Worm (Caenorhabditis elegans) whole organism, L1 larva: Measurements from ENCODE around the gene ddn-2.

Experiments
- C04F5.9 ChIP-seq: sonication (generic microtip); optimal IDR thresholded peaks from 2 replicates; lab custom pipeline; 2016; ENCODE audit warnings: missing genetic modification characterization, missing compliant biosample characterization
- C16A3.4 ChIP-seq: fragments of 150-350 bp; optimal IDR thresholded peaks from 2 replicates; lab custom pipeline; 2014; ENCODE audit warnings: missing biosample characterization, missing genetic modification characterization
- C34B4.2 ChIP-seq: sonication (generic microtip); optimal IDR thresholded peaks from 2 replicates; lab custom pipeline; 2017; ENCODE audit warnings: mild to moderate bottlenecking, missing genetic modification characterization, missing compliant biosample characterization
- F16B12.6 ChIP-seq: fragments of 150-350 bp; optimal IDR thresholded peaks from 2 replicates; lab custom pipeline; 2014; ENCODE audit warnings: missing biosample characterization, missing genetic modification characterization
- Y116A8C.19 ChIP-seq: sonication (generic microtip); optimal IDR thresholded peaks from 2 replicates; lab custom pipeline; 2016; ENCODE audit warnings: missing compliant biosample characterization, missing genetic modification characterization, borderline replicate concordance
- aha-1 ChIP-seq: fragments of 150-350 bp; optimal IDR thresholded peaks from 2 replicates; lab custom pipeline; 2014; ENCODE audit warnings: missing biosample characterization, missing genetic modification characterization
- alr-1 ChIP-seq: fragments of 200-800 bp; sonication (Bioruptor generic); optimal IDR thresholded peaks from 2 replicates; lab custom pipeline; 2018; ENCODE audit warnings: borderline replicate concordance, mild to moderate bottlenecking, missing genetic modification characterization, missing compliant biosample characterization
- aly-2 ChIP-seq: fragments of 150-350 bp; optimal IDR thresholded peaks from 2 replicates; lab custom pipeline; 2014; ENCODE audit warnings: missing biosample characterization, missing genetic modification characterization
- blmp-1 ChIP-seq: fragments of 150-350 bp; optimal IDR thresholded peaks from 2 replicates; lab custom pipeline; 2014; ENCODE audit warnings: missing biosample characterization, missing genetic modification characterization
- ceh-63 ChIP-seq: fragments of 200-800 bp; sonication (Bioruptor generic); optimal IDR thresholded peaks from 2 replicates; lab custom pipeline; 2018; ENCODE audit warnings: mild to moderate bottlenecking, missing genetic modification characterization, missing compliant biosample characterization
- ceh-8 ChIP-seq: fragments of 200-800 bp; sonication (Bioruptor generic); optimal IDR thresholded peaks from 2 replicates; lab custom pipeline; 2018; ENCODE audit warnings: mild to moderate bottlenecking, missing genetic modification characterization, moderate library complexity, missing compliant biosample characterization
- ceh-88 ChIP-seq: fragments of 200-800 bp; sonication (Bioruptor generic); IDR thresholded peaks from 2 replicates; pipeline ENCODE4 v1.3.6; 2022; ENCODE audit warnings: missing genetic modification characterization, missing compliant biosample characterization
- ces-1 ChIP-seq: fragments of 150-350 bp; optimal IDR thresholded peaks from 2 replicates; lab custom pipeline; 2014; ENCODE audit warnings: missing biosample characterization, missing genetic modification reagents, missing genetic modification characterization
- efl-3 ChIP-seq: fragments of 200-800 bp; sonication (Bioruptor generic); optimal IDR thresholded peaks from 2 replicates; lab custom pipeline; 2018; ENCODE audit warnings: mild to moderate bottlenecking, missing genetic modification characterization, missing compliant biosample characterization
- egl-13 ChIP-seq: sonication (generic microtip); optimal IDR thresholded peaks from 2 replicates; lab custom pipeline; 2016; ENCODE audit warnings: missing genotype, missing genetic modification reagents, missing genetic modification characterization, missing compliant biosample characterization
- egl-27 ChIP-seq, 2 experiments: fragments of 150-350 bp in 1 of 2; sonication (generic microtip); optimal IDR thresholded peaks; 3 replicates each; lab custom pipeline; 2017 to 2018; ENCODE audit warnings: missing biosample characterization in 2 of 2, missing genetic modification characterization in 2 of 2, missing genetic modification reagents in 2 of 2
- elt-2 ChIP-seq: sonication (generic microtip); optimal IDR thresholded peaks from 2 replicates; lab custom pipeline; 2016; ENCODE audit warnings: missing genetic modification characterization, mild to moderate bottlenecking, inconsistent platforms, missing compliant biosample characterization, missing genetic modification reagents
- ets-5 ChIP-seq: fragments of 200-800 bp; sonication (Bioruptor generic); IDR thresholded peaks from 2 replicates; pipeline ENCODE4 v1.3.6; 2022; ENCODE audit warnings: missing genetic modification characterization, missing compliant biosample characterization
- fkh-10 ChIP-seq: sonication (generic microtip); optimal IDR thresholded peaks from 2 replicates; lab custom pipeline; 2017; ENCODE audit warnings: missing biosample characterization, missing genetic modification reagents, missing genetic modification characterization
- fos-1 ChIP-seq: fragments of 150-350 bp; optimal IDR thresholded peaks from 2 replicates; lab custom pipeline; 2014; ENCODE audit warnings: missing biosample characterization, missing genetic modification characterization
- grh-1 ChIP-seq: fragments of 200-800 bp; sonication (Bioruptor generic); IDR thresholded peaks from 2 replicates; pipeline ENCODE4 v1.3.6; 2022; ENCODE audit warnings: missing genetic modification reagents, missing genetic modification characterization, missing compliant biosample characterization
- hlh-4 ChIP-seq: sonication (generic microtip); optimal IDR thresholded peaks from 2 replicates; lab custom pipeline; 2016; ENCODE audit warnings: mild to moderate bottlenecking, missing genetic modification characterization, missing compliant biosample characterization
- hpl-2 ChIP-seq: fragments of 150-350 bp; optimal IDR thresholded peaks from 2 replicates; lab custom pipeline; 2014; ENCODE audit warnings: missing biosample characterization, missing genetic modification reagents, missing genetic modification characterization
- irx-1 ChIP-seq: sonication (generic microtip); optimal IDR thresholded peaks from 2 replicates; lab custom pipeline; 2016; ENCODE audit warnings: missing genetic modification characterization, missing compliant biosample characterization
- isw-1 ChIP-seq: fragments of 200-800 bp; sonication (Bioruptor generic); IDR thresholded peaks from 2 replicates; pipeline ENCODE4 v1.3.6; 2022; ENCODE audit warnings: missing genetic modification characterization, missing compliant biosample characterization
- lin-39 ChIP-seq: fragments of 150-350 bp; optimal IDR thresholded peaks from 2 replicates; lab custom pipeline; 2014; ENCODE audit warnings: missing biosample characterization, missing genetic modification reagents, missing genetic modification characterization
- lir-3 ChIP-seq: sonication (generic microtip); optimal IDR thresholded peaks from 2 replicates; lab custom pipeline; 2016; ENCODE audit warnings: mild to moderate bottlenecking, missing genetic modification characterization, moderate library complexity, missing compliant biosample characterization; ENCODE audit not compliant: poor library complexity
- lsy-2 ChIP-seq, 2 experiments: fragments of 150-350 bp; optimal IDR thresholded peaks; 2 replicates each; lab custom pipeline; 2014; ENCODE audit warnings: missing biosample characterization in 2 of 2, missing genetic modification characterization in 2 of 2
- mef-2 ChIP-seq: fragments of 150-350 bp; optimal IDR thresholded peaks from 2 replicates; lab custom pipeline; 2014; ENCODE audit warnings: missing biosample characterization, missing genetic modification characterization
- nhr-11 ChIP-seq: fragments of 150-350 bp; optimal IDR thresholded peaks from 2 replicates; lab custom pipeline; 2014; ENCODE audit warnings: missing biosample characterization, missing genetic modification characterization
- nhr-12 ChIP-seq: sonication (generic microtip); optimal IDR thresholded peaks from 2 replicates; lab custom pipeline; 2017; ENCODE audit warnings: missing biosample characterization, missing genetic modification characterization
- nhr-20 ChIP-seq: sonication (generic microtip); optimal IDR thresholded peaks from 2 replicates; lab custom pipeline; 2016; ENCODE audit warnings: mild to moderate bottlenecking, missing genetic modification characterization, missing compliant biosample characterization
- nhr-237 ChIP-seq: fragments of 150-350 bp; optimal IDR thresholded peaks from 2 replicates; lab custom pipeline; 2014; ENCODE audit warnings: missing biosample characterization, missing genetic modification characterization
- nhr-28 ChIP-seq: fragments of 150-350 bp; optimal IDR thresholded peaks from 2 replicates; lab custom pipeline; 2014; ENCODE audit warnings: missing biosample characterization, missing genetic modification characterization
- nhr-47 ChIP-seq: sonication (generic microtip); optimal IDR thresholded peaks from 2 replicates; lab custom pipeline; 2016; ENCODE audit warnings: mild to moderate bottlenecking, missing genetic modification characterization, moderate library complexity, missing compliant biosample characterization
- nhr-76 ChIP-seq: sonication (generic microtip); optimal IDR thresholded peaks from 2 replicates; lab custom pipeline; 2017; ENCODE audit warnings: missing biosample characterization, missing genetic modification characterization
- nhr-77 ChIP-seq: fragments of 150-350 bp; optimal IDR thresholded peaks from 2 replicates; lab custom pipeline; 2014; ENCODE audit warnings: missing biosample characterization, missing genetic modification characterization
- nhr-84 ChIP-seq: sonication (generic microtip); optimal IDR thresholded peaks from 2 replicates; lab custom pipeline; 2017; ENCODE audit warnings: missing biosample characterization, missing genetic modification characterization
- nhr-85 ChIP-seq: sonication (generic microtip); peaks from one replicate; lab custom pipeline; 2016; ENCODE audit warnings: missing genetic modification characterization, inconsistent platforms, missing compliant biosample characterization
- nhr-90 ChIP-seq: sonication (generic microtip); optimal IDR thresholded peaks from 2 replicates; lab custom pipeline; 2016; ENCODE audit warnings: mild to moderate bottlenecking, missing genetic modification characterization, missing compliant biosample characterization; ENCODE audit not compliant: poor library complexity
- pag-3 ChIP-seq: sonication (generic microtip); optimal IDR thresholded peaks from 2 replicates; lab custom pipeline; 2017; ENCODE audit warnings: missing genetic modification characterization, mild to moderate bottlenecking, missing compliant biosample characterization, antibody characterized with exemption, borderline replicate concordance; ENCODE audit not compliant: insufficient read depth
- pax-3 ChIP-seq: fragments of 200-800 bp; sonication (Bioruptor generic); optimal IDR thresholded peaks from 2 replicates; lab custom pipeline; 2018; ENCODE audit warnings: mild to moderate bottlenecking, missing genetic modification characterization, moderate library complexity, missing compliant biosample characterization
- pqm-1 ChIP-seq: sonication (generic microtip); optimal IDR thresholded peaks from 3 replicates; lab custom pipeline; 2017; ENCODE audit warnings: missing biosample characterization, missing genetic modification characterization
- rnt-1 ChIP-seq: sonication (generic microtip); optimal IDR thresholded peaks from 2 replicates; lab custom pipeline; 2016; ENCODE audit warnings: mild to moderate bottlenecking, missing genetic modification characterization, moderate library complexity, missing compliant biosample characterization
- skn-1 ChIP-seq: fragments of 150-350 bp; optimal IDR thresholded peaks from 2 replicates; lab custom pipeline; 2014; ENCODE audit warnings: missing biosample characterization, missing genetic modification characterization
- sox-4 ChIP-seq: sonication (generic microtip); optimal IDR thresholded peaks from 2 replicates; lab custom pipeline; 2016; ENCODE audit warnings: missing genetic modification characterization, missing compliant biosample characterization
- swsn-7 ChIP-seq: sonication (generic microtip); optimal IDR thresholded peaks from 2 replicates; lab custom pipeline; 2016; ENCODE audit warnings: missing genetic modification characterization, missing compliant biosample characterization
- tlp-1 ChIP-seq: fragments of 150-350 bp; optimal IDR thresholded peaks from 2 replicates; lab custom pipeline; 2014; ENCODE audit warnings: missing biosample characterization, missing genetic modification characterization
- unc-62 ChIP-seq: fragments of 150-350 bp; optimal IDR thresholded peaks from 2 replicates; lab custom pipeline; 2014; ENCODE audit warnings: missing biosample characterization, missing genetic modification reagents, missing genetic modification characterization
- vab-15 ChIP-seq: sonication (generic microtip); optimal IDR thresholded peaks from 2 replicates; lab custom pipeline; 2017; ENCODE audit warnings: missing genotype, mild to moderate bottlenecking, missing genetic modification characterization, missing compliant biosample characterization
- xbp-1 ChIP-seq: sonication (generic microtip); optimal IDR thresholded peaks from 2 replicates; lab custom pipeline; 2016; ENCODE audit warnings: missing genetic modification characterization, missing compliant biosample characterization
- zip-4 ChIP-seq: fragments of 200-800 bp; sonication (Bioruptor generic); optimal IDR thresholded peaks from 2 replicates; lab custom pipeline; 2018; ENCODE audit warnings: mild to moderate bottlenecking, missing genetic modification characterization, moderate library complexity, missing compliant biosample characterization
- ztf-4 ChIP-seq: fragments of 150-350 bp; optimal IDR thresholded peaks from 2 replicates; lab custom pipeline; 2014; ENCODE audit warnings: missing biosample characterization, missing genetic modification characterization

ddn-2 gene

ce11 chrII:12944587-12945126 lies 35.8 kb downstream of the ddn-2 start (continued):
- TF ChIP-seq lir-3 (tag; lab: Kevin White, UChicago), result peak; percentile 72
- no peak for TF ChIP-seq nhr-12
- peak; percentile 81 for TF ChIP-seq sox-4 (tag; lab: Kevin White, UChicago)
- TF ChIP-seq nhr-85 (tag; lab: Kevin White, UChicago), result peak; percentile 97
- TF ChIP-seq efl-3 (GFP tag; lab: Kevin White, UChicago), result peak; percentile 87
- TF ChIP-seq hpl-2 (GFP tag; lab: Kevin White, UChicago), result peak; percentile 91
- TF ChIP-seq mef-2 (tag; lab: Kevin White, UChicago), result peak; percentile 77
- no peak for TF ChIP-seq pag-3 (tag; lab: Kevin White, UChicago)
- peak; percentile 49 for TF ChIP-seq hlh-4
- peak; percentile 63 for TF ChIP-seq C16A3.4 (tag; lab: Kevin White, UChicago)
- peak; percentile 39 for TF ChIP-seq F16B12.6 (tag; lab: Kevin White, UChicago)
- TF ChIP-seq isw-1 (GFP tag; lab: Robert Waterston, UW), result peak; percentile 84
- peak; percentile 95 for TF ChIP-seq ceh-8 (GFP tag; lab: Kevin White, UChicago)
- TF ChIP-seq ets-5 (GFP tag; lab: Robert Waterston, UW), result 0 out of 2 replicates have a peak, but pooled peaks have one; percentile 5
- peak; percentile 97 for TF ChIP-seq grh-1 (GFP tag; lab: Robert Waterston, UW)
- no peak for TF ChIP-seq tlp-1 (tag; lab: Kevin White, UChicago)
- TF ChIP-seq ztf-4 (tag; lab: Kevin White, UChicago), result peak; percentile 85
- peak; percentile 94 for TF ChIP-seq xbp-1
- peak; percentile 62 for TF ChIP-seq pqm-1 (tag; lab: Kevin White, UChicago)
- no peak for TF ChIP-seq vab-15 (tag; lab: Kevin White, UChicago)
- TF ChIP-seq nhr-76 (tag; lab: Kevin White, UChicago), result peak; percentile 42
- TF ChIP-seq zip-4 (GFP tag; lab: Kevin White, UChicago), result peak; percentile 92
- peak; percentile 43 for TF ChIP-seq blmp-1
- TF ChIP-seq egl-27 (tag; optimal IDR thresholded peaks at IDR 0.05; lab: Kevin White, UChicago), result peak; percentile 12 to 74
- TF ChIP-seq nhr-20 (tag; lab: Kevin White, UChicago), result peak; percentile 97
- peak; percentile 76 for TF ChIP-seq skn-1 (tag; lab: Kevin White, UChicago)
- peak; percentile 89 for TF ChIP-seq ceh-88
- TF ChIP-seq pax-3 (tag; lab: Kevin White, UChicago), result peak; percentile 93
- TF ChIP-seq nhr-47 (tag; lab: Kevin White, UChicago), result peak; percentile 99
- peak; percentile 46 for TF ChIP-seq nhr-237 (tag; lab: Kevin White, UChicago)
- TF ChIP-seq unc-62 (GFP tag; lab: Kevin White, UChicago), result no peak
- peak; percentile 92 for TF ChIP-seq nhr-77 (tag; lab: Kevin White, UChicago)
- TF ChIP-seq lin-39 (tag; lab: Kevin White, UChicago), result peak; percentile 91
- peak; percentile 25 for TF ChIP-seq aha-1 (tag; lab: Kevin White, UChicago)
- TF ChIP-seq C04F5.9, result peak; percentile 89
- TF ChIP-seq fkh-10, result peak; percentile 70
- peak; percentile 96 for TF ChIP-seq elt-2 (tag; lab: Kevin White, UChicago)
- peak; percentile 93 for TF ChIP-seq aly-2 (tag; lab: Kevin White, UChicago)
- no peak for TF ChIP-seq nhr-28 (tag; lab: Kevin White, UChicago)
- TF ChIP-seq C34B4.2, result peak; percentile 83
- TF ChIP-seq rnt-1 (tag; lab: Kevin White, UChicago), result peak; percentile 95
- peak; percentile 95 for TF ChIP-seq irx-1 (tag; lab: Kevin White, UChicago)
- peak; percentile 79 to 85 for TF ChIP-seq lsy-2 (tag; optimal IDR thresholded peaks at IDR 0.05; lab: Kevin White, UChicago)
- no peak for TF ChIP-seq alr-1 (tag; lab: Kevin White, UChicago)
- TF ChIP-seq ces-1 (GFP tag; lab: Kevin White, UChicago), result no peak
- peak; percentile 34 for TF ChIP-seq Y116A8C.19 (tag; lab: Kevin White, UChicago)
- peak; percentile 96 for TF ChIP-seq egl-13 (tag; lab: Kevin White, UChicago)
- peak; percentile 98 for TF ChIP-seq swsn-7 (tag; lab: Kevin White, UChicago)
- TF ChIP-seq nhr-90, result peak; percentile 99
- no peak for TF ChIP-seq ceh-63
- TF ChIP-seq nhr-84 (tag; lab: Kevin White, UChicago), result no peak
- peak; percentile 92 for TF ChIP-seq fos-1 (tag; lab: Kevin White, UChicago)
- peak; percentile 70 for TF ChIP-seq nhr-11 (tag; lab: Kevin White, UChicago)
